Worm (Caenorhabditis elegans) whole organism, mixed stage, embryonic: Measurements from ENCODE around the gene nhx-2.

Experiments
- unc-39 ChIP-seq: fragments of 150-350 bp; optimal IDR thresholded peaks from 2 replicates; lab custom pipeline; 2014; ENCODE audit warnings: missing biosample characterization, missing genetic modification characterization
- unc-62 ChIP-seq: fragments of 150-350 bp; optimal IDR thresholded peaks from 2 replicates; lab custom pipeline; 2014; ENCODE audit warnings: missing biosample characterization, missing genetic modification reagents, missing genetic modification characterization

- TF ChIP-seq unc-62 (GFP tag; lab: Kevin White, UChicago), result peak; percentile 77
- no peak for TF ChIP-seq unc-39
Observed at ce11 chrII:7642016-7642653, 51.6 kb downstream of the nhx-2 start.
